Worm (Caenorhabditis elegans) whole organism, early embryonic: Measurements from ENCODE around the gene srw-59.
"Not testable (repeated sequence)": the region's sequence is repeated elsewhere in the genome, so short reads cannot be mapped to it uniquely, and the experiment has no call there.

Experiments used
- B0310.2 ChIP-seq: sonication (generic microtip); optimal IDR thresholded peaks from 2 replicates; lab custom pipeline; 2016; ENCODE audit warnings: mild to moderate bottlenecking, missing genetic modification characterization, missing compliant biosample characterization
- F13C5.2 ChIP-seq: sonication (generic microtip); optimal IDR thresholded peaks from 2 replicates; lab custom pipeline; 2017; ENCODE audit warnings: mild to moderate bottlenecking, missing genetic modification characterization, inconsistent platforms, missing compliant biosample characterization
- aly-1 ChIP-seq: sonication (generic microtip); optimal IDR thresholded peaks from 2 replicates; lab custom pipeline; 2016; ENCODE audit warnings: missing genetic modification characterization, missing compliant biosample characterization
- ama-1 ChIP-seq: fragments of 150-350 bp; optimal IDR thresholded peaks from 2 replicates; lab custom pipeline; 2014
- ceh-13 ChIP-seq: fragments of 200-800 bp; sonication (Bioruptor generic); optimal IDR thresholded peaks from 2 replicates; lab custom pipeline; 2018; ENCODE audit warnings: mild to moderate bottlenecking, missing genetic modification characterization, missing compliant biosample characterization
- ceh-36 ChIP-seq: sonication (generic microtip); optimal IDR thresholded peaks from 2 replicates; lab custom pipeline; 2016; ENCODE audit warnings: missing genetic modification characterization, inconsistent platforms, missing compliant biosample characterization
- ets-7 ChIP-seq: sonication (generic microtip); optimal IDR thresholded peaks from 2 replicates; lab custom pipeline; 2016; ENCODE audit warnings: missing genotype, missing genetic modification characterization, missing compliant biosample characterization
- flt-1 ChIP-seq: fragments of 200-800 bp; sonication (Bioruptor generic); IDR thresholded peaks from 2 replicates; pipeline ENCODE4 v1.3.6; 2022; ENCODE audit warnings: missing genetic modification characterization, missing compliant biosample characterization
- hmbx-1 ChIP-seq: sonication (generic microtip); optimal IDR thresholded peaks from 2 replicates; lab custom pipeline; 2016; ENCODE audit warnings: mild to moderate bottlenecking, missing genetic modification characterization, missing compliant biosample characterization
- hmg-4 ChIP-seq: fragments of 200-800 bp; sonication (Bioruptor generic); optimal IDR thresholded peaks from 2 replicates; lab custom pipeline; 2018; ENCODE audit warnings: mild to moderate bottlenecking, missing genetic modification characterization, missing compliant biosample characterization
- hnd-1 ChIP-seq: sonication (generic microtip); optimal IDR thresholded peaks from 2 replicates; lab custom pipeline; 2016; ENCODE audit warnings: missing genetic modification characterization, missing compliant biosample characterization
- pes-1 ChIP-seq: fragments of 200-800 bp; sonication (Bioruptor generic); IDR thresholded peaks from 2 replicates; pipeline ENCODE4 v1.3.6; 2022; ENCODE audit warnings: missing genetic modification reagents, missing genetic modification characterization, missing compliant biosample characterization
- scrt-1 ChIP-seq: fragments of 200-800 bp; sonication (Bioruptor generic); IDR thresholded peaks from 2 replicates; pipeline ENCODE4 v1.3.6; 2022; ENCODE audit warnings: missing genetic modification characterization, missing compliant biosample characterization
- sea-1 ChIP-seq: fragments of 200-800 bp; sonication (Bioruptor generic); conservative IDR thresholded peaks from 2 replicates; pipeline ENCODE4 v1.3.6; 2022; ENCODE audit warnings: missing genetic modification characterization, missing compliant biosample characterization
- tbx-11 ChIP-seq: fragments of 200-800 bp; sonication (Bioruptor generic); IDR thresholded peaks from 2 replicates; pipeline ENCODE4 v1.3.6; 2022; ENCODE audit warnings: missing genetic modification characterization, missing compliant biosample characterization
- tbx-37 ChIP-seq: fragments of 200-800 bp; sonication (Bioruptor generic); conservative IDR thresholded peaks from 2 replicates; pipeline ENCODE4 v1.3.6; 2022; ENCODE audit warnings: missing genetic modification reagents, missing genetic modification characterization, missing compliant biosample characterization
- tra-4 ChIP-seq: sonication (generic microtip); optimal IDR thresholded peaks from 2 replicates; lab custom pipeline; 2017; ENCODE audit warnings: missing genetic modification characterization, missing compliant biosample characterization

srw-59 gene

ce11 chrV:15915307-15915706 lies 35.5 kb downstream of the srw-59 start:
- TF ChIP-seq ama-1 (lab: Kevin White, UChicago): no peak
- no peak for TF ChIP-seq hnd-1
- TF ChIP-seq pes-1 (GFP tag; lab: Robert Waterston, UW): no peak
- no peak for TF ChIP-seq flt-1
- no peak for TF ChIP-seq tbx-11
- TF ChIP-seq ets-7 (tag; lab: Kevin White, UChicago): no peak
- TF ChIP-seq F13C5.2 (tag; lab: Kevin White, UChicago): no peak
- no peak for TF ChIP-seq aly-1 (tag; lab: Kevin White, UChicago)
- no peak for TF ChIP-seq hmg-4 (GFP tag; lab: Kevin White, UChicago)
- TF ChIP-seq sea-1 (GFP tag; lab: Robert Waterston, UW): no peak
- no peak for TF ChIP-seq ceh-13 (GFP tag; lab: Kevin White, UChicago)
- no peak for TF ChIP-seq hmbx-1

ce11 chrV:15914774-15915173 lies 36.0 kb downstream of the srw-59 start:
- TF ChIP-seq scrt-1 (no peak), ets-7 (tag; lab: Kevin White, UChicago) (no peak), ceh-36 (tag; lab: Kevin White, UChicago) (no peak)

ce11 chrV:15913714-15914113 lies 37.1 kb downstream of the srw-59 start, which contains the start of gene F35E8.7:
F35E8.7 (plus strand) TSS chrV:15914014.
- TF ChIP-seq flt-1 (no peak), tbx-11 (no peak), sea-1 (GFP tag; lab: Robert Waterston, UW) (no peak), ceh-36 (tag; lab: Kevin White, UChicago) (no peak), B0310.2 (tag; lab: Kevin White, UChicago) (no peak), tbx-37 (no peak), hmg-4 (GFP tag; lab: Kevin White, UChicago) (no peak), hnd-1 (no peak), ama-1 (lab: Kevin White, UChicago) (no peak), F13C5.2 (tag; lab: Kevin White, UChicago) (no peak), ceh-13 (GFP tag; lab: Kevin White, UChicago) (no peak), hmbx-1 (no peak), aly-1 (tag; lab: Kevin White, UChicago) (no peak), scrt-1 (no peak), ets-7 (tag; lab: Kevin White, UChicago) (no peak), tra-4 (tag; lab: Kevin White, UChicago) (no peak), pes-1 (GFP tag; lab: Robert Waterston, UW) (no peak)

- no peak for TF ChIP-seq tbx-37
- no peak for TF ChIP-seq hnd-1
- no peak for TF ChIP-seq tbx-11
- no peak for TF ChIP-seq aly-1 (tag; lab: Kevin White, UChicago)
- no peak for TF ChIP-seq B0310.2 (tag; lab: Kevin White, UChicago)
- TF ChIP-seq hmg-4 (GFP tag; lab: Kevin White, UChicago): no peak
- TF ChIP-seq hmbx-1: no peak
- no peak for TF ChIP-seq flt-1
- TF ChIP-seq pes-1 (GFP tag; lab: Robert Waterston, UW): no peak
- no peak for TF ChIP-seq F13C5.2 (tag; lab: Kevin White, UChicago)
- no peak for TF ChIP-seq tra-4 (tag; lab: Kevin White, UChicago)
- TF ChIP-seq scrt-1: no peak
- no peak for TF ChIP-seq ama-1 (lab: Kevin White, UChicago)
Observed at ce11 chrV:15912677-15913076, 38.1 kb downstream of the srw-59 start.

ce11 chrV:15911848-15912247 lies 39.0 kb downstream of the srw-59 start, which contains the start of gene F35E8.6:
F35E8.6 (plus strand) TSS chrV:15912148.
- no peak for TF ChIP-seq ceh-13 (GFP tag; lab: Kevin White, UChicago)
- TF ChIP-seq sea-1 (GFP tag; lab: Robert Waterston, UW): no peak
- TF ChIP-seq ceh-36 (tag; lab: Kevin White, UChicago): no peak

- not testable (repeated sequence) for TF ChIP-seq B0310.2 (tag; lab: Kevin White, UChicago); ets-7 (tag; lab: Kevin White, UChicago); sea-1 (GFP tag; lab: Robert Waterston, UW)
Observed at ce11 chrV:15905530-15905929, 45.3 kb downstream of the srw-59 start, which contains the start of the genes F35E8.1 and F35E8.2. F35E8.1 (minus strand) TSS chrV:15905630. F35E8.2 (plus strand) TSS chrV:15905661.

ce11 chrV:15900564-15900963 lies 50.2 kb downstream of the srw-59 start:
- TF ChIP-seq F13C5.2 (tag; lab: Kevin White, UChicago): no peak
- TF ChIP-seq ceh-36 (tag; lab: Kevin White, UChicago): no peak
- no peak for TF ChIP-seq tbx-37
- TF ChIP-seq scrt-1: no peak
- TF ChIP-seq flt-1: no peak
- TF ChIP-seq pes-1 (GFP tag; lab: Robert Waterston, UW): no peak
- TF ChIP-seq hnd-1: no peak
- TF ChIP-seq ama-1 (lab: Kevin White, UChicago): no peak
- TF ChIP-seq tbx-11: no peak
- no peak for TF ChIP-seq tra-4 (tag; lab: Kevin White, UChicago)
- TF ChIP-seq ets-7 (tag; lab: Kevin White, UChicago): no peak
- no peak for TF ChIP-seq B0310.2 (tag; lab: Kevin White, UChicago)
- no peak for TF ChIP-seq ceh-13 (GFP tag; lab: Kevin White, UChicago)
- TF ChIP-seq hmg-4 (GFP tag; lab: Kevin White, UChicago): no peak
- no peak for TF ChIP-seq sea-1 (GFP tag; lab: Robert Waterston, UW)
- TF ChIP-seq aly-1 (tag; lab: Kevin White, UChicago): no peak
